Worm (Caenorhabditis elegans) whole organism, young adult: ENCODE measurements around the gene F53B3.5.

Experiments
- K11D2.4 ChIP-seq: fragments of 200-800 bp; sonication (Bioruptor generic); IDR thresholded peaks from 2 replicates; pipeline ENCODE4 v1.3.6; 2022; ENCODE audit warnings: missing genetic modification reagents, missing genetic modification characterization, missing compliant biosample characterization
- Y53F4B.3 ChIP-seq: fragments of 200-800 bp; sonication (Bioruptor generic); IDR thresholded peaks from 2 replicates; pipeline ENCODE4 v1.3.6; 2022; ENCODE audit warnings: missing genetic modification reagents, missing genetic modification characterization, missing compliant biosample characterization
- Y53G8AR.9 ChIP-seq: fragments of 200-800 bp; sonication (Bioruptor generic); conservative IDR thresholded peaks from 2 replicates; pipeline ENCODE4 v1.3.6; 2022; ENCODE audit warnings: missing genetic modification reagents, missing genetic modification characterization, missing compliant biosample characterization
- ets-4 ChIP-seq: fragments of 200-800 bp; sonication (Bioruptor generic); optimal IDR thresholded peaks from 2 replicates; lab custom pipeline; 2018; ENCODE audit warnings: mild to moderate bottlenecking, missing genetic modification characterization, missing compliant biosample characterization
- hmg-20 ChIP-seq: fragments of 200-800 bp; sonication (Bioruptor generic); IDR thresholded peaks from 2 replicates; pipeline ENCODE4 v1.3.6; 2022; ENCODE audit warnings: missing genetic modification reagents, missing genetic modification characterization, missing compliant biosample characterization
- pha-4 ChIP-seq: fragments of 150-350 bp; sonication (generic microtip); optimal IDR thresholded peaks from 2 replicates; lab custom pipeline; 2014; ENCODE audit warnings: missing biosample characterization, missing genetic modification reagents, missing genetic modification characterization
- unc-62 ChIP-seq: fragments of 150-350 bp; optimal IDR thresholded peaks from 2 replicates; lab custom pipeline; 2014; ENCODE audit warnings: missing biosample characterization, missing genetic modification reagents, missing genetic modification characterization
- ztf-22 ChIP-seq: fragments of 200-800 bp; sonication (Bioruptor generic); optimal IDR thresholded peaks from 2 replicates; lab custom pipeline; 2018; ENCODE audit warnings: mild to moderate bottlenecking, missing genetic modification characterization, moderate library complexity, missing compliant biosample characterization

- no peak for TF ChIP-seq hmg-20 (GFP tag; lab: Robert Waterston, UW)
- TF ChIP-seq unc-62: no peak
- TF ChIP-seq pha-4: no peak
- no peak for TF ChIP-seq Y53F4B.3 (GFP tag; lab: Robert Waterston, UW)
- TF ChIP-seq ztf-22: no peak
- TF ChIP-seq Y53G8AR.9 (GFP tag; lab: Robert Waterston, UW): no peak
- no peak for TF ChIP-seq ets-4
- no peak for TF ChIP-seq K11D2.4 (GFP tag; lab: Robert Waterston, UW)
Observed at ce11 chrX:2836770-2837169, 42.6 kb downstream of the F53B3.5 start.
